Fruit fly (Drosophila melanogaster) whole organism, wandering third instar larva: ENCODE measurements around the gene Bet3.

Source experiments
- Abd-B ChIP-seq: fragments of >200 bp; optimal IDR thresholded peaks from 2 replicates; lab custom pipeline; 2017; ENCODE audit warnings: missing biosample characterization, missing genetic modification characterization
- CG9705 ChIP-seq: fragments of 200-800 bp; sonication (Bioruptor generic); optimal IDR thresholded peaks from 2 replicates; lab custom pipeline; 2018; ENCODE audit warnings: missing biosample characterization, mild to moderate bottlenecking, missing genetic modification characterization
- CrebA ChIP-seq: fragments of 200-800 bp; sonication (Bioruptor generic); optimal IDR thresholded peaks from 2 replicates; lab custom pipeline; 2016; ENCODE audit warnings: missing biosample characterization, mild to moderate bottlenecking, missing genetic modification characterization, borderline replicate concordance
- Dfd ChIP-seq: fragments of >200 bp; optimal IDR thresholded peaks from 2 replicates; lab custom pipeline; 2017; ENCODE audit warnings: missing biosample characterization, missing genetic modification characterization
- GATAd ChIP-seq: sonication (Bioruptor generic); optimal IDR thresholded peaks from 2 replicates; lab custom pipeline; 2016; ENCODE audit warnings: missing biosample characterization, missing genetic modification characterization
- HLH106 ChIP-seq: fragments of 200-800 bp; optimal IDR thresholded peaks from 3 replicates; lab custom pipeline; 2019; ENCODE audit warnings: missing biosample characterization, mild to moderate bottlenecking, missing genetic modification characterization, moderate library complexity
- Hnf4 ChIP-seq: fragments of 200-800 bp; sonication (Bioruptor generic); optimal IDR thresholded peaks from 2 replicates; lab custom pipeline; 2016; ENCODE audit warnings: missing biosample characterization, mild to moderate bottlenecking, missing genetic modification characterization
- Hr78 ChIP-seq: fragments of >200 bp; optimal IDR thresholded peaks from 2 replicates; lab custom pipeline; 2017; ENCODE audit warnings: missing biosample characterization, missing genetic modification characterization
- Hr83 ChIP-seq: fragments of 200-300 bp; sonication (Bioruptor generic); optimal IDR thresholded peaks from 2 replicates; lab custom pipeline; 2016; ENCODE audit warnings: missing biosample characterization, mild to moderate bottlenecking, missing genetic modification characterization, moderate library complexity; ENCODE audit not compliant: poor library complexity, severe bottlenecking
- Rel ChIP-seq, 2 experiments: fragments of 200-800 bp; sonication (Bioruptor generic) in 1 of 2; optimal IDR thresholded peaks; 2 replicates in 1 of 2; 3 replicates in 1 of 2; lab custom pipeline; 2016 to 2019; ENCODE audit warnings: mild to moderate bottlenecking in 2 of 2, missing biosample characterization in 2 of 2, missing genetic modification characterization in 2 of 2, moderate library complexity in 1 of 2
- Sp1 ChIP-seq: fragments of 200-800 bp; sonication (Bioruptor generic); optimal IDR thresholded peaks from 3 replicates; lab custom pipeline; 2019; ENCODE audit warnings: missing biosample characterization, mild to moderate bottlenecking, missing genetic modification characterization, moderate library complexity
- br ChIP-seq: fragments of 200-800 bp; sonication (Bioruptor generic); optimal IDR thresholded peaks from 2 replicates; lab custom pipeline; 2016; ENCODE audit warnings: missing biosample characterization, missing genetic modification characterization
- brk ChIP-seq: fragments of 200-800 bp; sonication (Bioruptor generic); optimal IDR thresholded peaks from 2 replicates; lab custom pipeline; 2016; ENCODE audit warnings: missing biosample characterization, mild to moderate bottlenecking, missing genetic modification characterization
- dl ChIP-seq, 2 experiments: fragments of 175-275, 200-275 bp in 1 of 2; fragments of 200-275 bp in 1 of 2; sonication (Bioruptor generic); optimal IDR thresholded peaks; lab custom pipeline; 2018; ENCODE audit warnings: mild to moderate bottlenecking in 2 of 2, missing biosample characterization in 2 of 2, missing genetic modification characterization in 2 of 2, moderate library complexity in 2 of 2; ENCODE audit not compliant: partially characterized antibody in 2 of 2, insufficient read depth in 1 of 2
- dmrt93B ChIP-seq: fragments of 200-800 bp; sonication (Bioruptor generic); optimal IDR thresholded peaks from 2 replicates; lab custom pipeline; 2018; ENCODE audit warnings: missing biosample characterization, mild to moderate bottlenecking, missing genetic modification characterization
- ey ChIP-seq: fragments of 200-800 bp; sonication (Bioruptor generic); optimal IDR thresholded peaks from 2 replicates; lab custom pipeline; 2016; ENCODE audit warnings: missing biosample characterization, missing genetic modification characterization
- foxo ChIP-seq, 2 experiments: fragments of 200-800 bp; sonication (Bioruptor generic); optimal IDR thresholded peaks; 2 replicates in 1 of 2; 3 replicates in 1 of 2; lab custom pipeline; 2016 to 2017; ENCODE audit warnings: missing biosample characterization in 2 of 2, missing genetic modification characterization in 2 of 2
- fru ChIP-seq: fragments of 200-800 bp; sonication (Bioruptor generic); optimal IDR thresholded peaks from 3 replicates; lab custom pipeline; 2016; ENCODE audit warnings: missing biosample characterization, mild to moderate bottlenecking, missing genetic modification characterization
- h ChIP-seq: fragments of 200-800 bp; sonication (Bioruptor generic); optimal IDR thresholded peaks from 3 replicates; lab custom pipeline; 2016; ENCODE audit warnings: missing biosample characterization, mild to moderate bottlenecking, missing genetic modification characterization
- jim ChIP-seq: fragments of 175-275, 200-325 bp; sonication (Bioruptor generic); optimal IDR thresholded peaks from 2 replicates; lab custom pipeline; 2016; ENCODE audit warnings: missing biosample characterization, mild to moderate bottlenecking, missing genetic modification characterization
- lola ChIP-seq: fragments of >200 bp; optimal IDR thresholded peaks from 2 replicates; lab custom pipeline; 2017; ENCODE audit warnings: missing biosample characterization, missing genetic modification characterization
- pan ChIP-seq: fragments of >200 bp; optimal IDR thresholded peaks from 2 replicates; lab custom pipeline; 2017
- psq ChIP-seq: fragments of 200-800 bp; sonication (Bioruptor generic); optimal IDR thresholded peaks from 3 replicates; lab custom pipeline; 2017; ENCODE audit warnings: missing biosample characterization, mild to moderate bottlenecking, missing genetic modification characterization, moderate library complexity
- rgr ChIP-seq: fragments of 200-800 bp; sonication (Bioruptor generic); optimal IDR thresholded peaks from 3 replicates; lab custom pipeline; 2016; ENCODE audit warnings: missing biosample characterization, mild to moderate bottlenecking, missing genetic modification characterization
- sage ChIP-seq: fragments of 200-800 bp; sonication (Bioruptor generic); optimal IDR thresholded peaks from 2 replicates; lab custom pipeline; 2016; ENCODE audit warnings: missing biosample characterization, mild to moderate bottlenecking, missing genetic modification characterization
- sv ChIP-seq: fragments of 200-800 bp; sonication (Bioruptor generic); optimal IDR thresholded peaks from 3 replicates; lab custom pipeline; 2016; ENCODE audit warnings: missing biosample characterization, missing genetic modification characterization
- tai ChIP-seq: sonication (Bioruptor generic); optimal IDR thresholded peaks from 2 replicates; lab custom pipeline; 2016; ENCODE audit warnings: missing biosample characterization, missing genetic modification characterization
- usp ChIP-seq: fragments of >200 bp; optimal IDR thresholded peaks from 2 replicates; lab custom pipeline; 2017; ENCODE audit warnings: missing biosample characterization, missing genetic modification characterization
- woc ChIP-seq: sonication (Bioruptor generic); optimal IDR thresholded peaks from 2 replicates; lab custom pipeline; 2016; ENCODE audit warnings: missing biosample characterization, mild to moderate bottlenecking, missing genetic modification characterization

Bet3 gene

dm6 chr3L:9451522-9452118 is 9.6 kb upstream of the Bet3 start, which contains the start of the genes CG3448 and ghi (continued):
- no peak for TF ChIP-seq dl (GFP tag; optimal IDR thresholded peaks at IDR 0.05; lab: Kevin White, UChicago; ENCODE audit: insufficient read depth in 1 of 2, partially characterized antibody in 2 of 2)
- TF ChIP-seq brk (GFP tag; lab: Kevin White, UChicago) = no peak
- peak; percentile 4 for TF ChIP-seq sv (GFP tag; lab: Kevin White, UChicago)
- no peak for TF ChIP-seq dmrt93B
- TF ChIP-seq rgr (GFP tag; lab: Kevin White, UChicago) = peak; percentile 67
- peak in 1 of 2 experiments; percentile 80 for TF ChIP-seq foxo (GFP tag; optimal IDR thresholded peaks at IDR 0.05; lab: Kevin White, UChicago)
- peak; percentile 76 for TF ChIP-seq Sp1 (GFP tag; lab: Kevin White, UChicago)

- peak; percentile 49 for TF ChIP-seq fru
- peak; percentile 25 for TF ChIP-seq br (GFP tag; lab: Kevin White, UChicago)
- peak; percentile 16 for TF ChIP-seq Hnf4 (GFP tag; lab: Kevin White, UChicago)
- no peak for TF ChIP-seq sage
- peak; percentile 26 for TF ChIP-seq ey (GFP tag; lab: Kevin White, UChicago)
- TF ChIP-seq h (GFP tag; lab: Kevin White, UChicago) = peak; percentile 45
- TF ChIP-seq psq (GFP tag; lab: Kevin White, UChicago) = peak; percentile 62
- TF ChIP-seq Sp1 (GFP tag; lab: Kevin White, UChicago) = no peak
- no peak for TF ChIP-seq dmrt93B
- peak; percentile 12 to 61 for TF ChIP-seq foxo (GFP tag; optimal IDR thresholded peaks at IDR 0.05; lab: Kevin White, UChicago)
Measured at dm6 chr3L:9447239-9447777, 5.2 kb upstream of the Bet3 start.

- TF ChIP-seq sv (GFP tag; lab: Kevin White, UChicago) (no peak), Hr83 (no peak), woc (GFP tag; lab: Kevin White, UChicago) (no peak), ey (GFP tag; lab: Kevin White, UChicago) (peak; percentile 9), rgr (GFP tag; lab: Kevin White, UChicago) (peak; percentile 36), Rel (GFP tag; optimal IDR thresholded peaks at IDR 0.05; lab: Kevin White, UChicago) (no peak), Rel (tag; optimal IDR thresholded peaks at IDR 0.05; lab: Kevin White, UChicago) (peak; percentile 61), jim (peak; percentile 63), CG9705 (GFP tag; lab: Kevin White, UChicago) (peak; percentile 12), lola (GFP tag; lab: Kevin White, UChicago) (no peak), Hnf4 (GFP tag; lab: Kevin White, UChicago) (peak; percentile 26), pan (lab: Kevin White, UChicago) (no peak), sage (peak; percentile 28), CrebA (GFP tag; lab: Kevin White, UChicago) (no peak), fru (peak; percentile 32), foxo (GFP tag; optimal IDR thresholded peaks at IDR 0.05; lab: Kevin White, UChicago) (peak in 1 of 2 experiments; percentile 38), Sp1 (GFP tag; lab: Kevin White, UChicago) (peak; percentile 53), brk (GFP tag; lab: Kevin White, UChicago) (peak; percentile 41), HLH106 (tag; lab: Kevin White, UChicago) (peak; percentile 56)
Measured at dm6 chr3L:9446731-9447238, 4.7 kb upstream of the Bet3 start, which contains the start of gene CG3529. TSS of gene CG3529 (plus strand) at chr3L:9446864.

dm6 chr3L:9442625-9443282 is 687 bp upstream of the Bet3 start, which contains the start of gene Srg3:
TSS of gene Srg3 (plus strand) at chr3L:9443232.
- TF ChIP-seq usp (no peak), dl (GFP tag; optimal IDR thresholded peaks at IDR 0.05; lab: Kevin White, UChicago; ENCODE audit: insufficient read depth in 1 of 2, partially characterized antibody in 2 of 2) (no peak), foxo (GFP tag; optimal IDR thresholded peaks at IDR 0.05; lab: Kevin White, UChicago) (no peak), h (GFP tag; lab: Kevin White, UChicago) (no peak), ey (GFP tag; lab: Kevin White, UChicago) (no peak), rgr (GFP tag; lab: Kevin White, UChicago) (no peak), fru (no peak), GATAd (no peak), Hr83 (no peak), tai (GFP tag; lab: Kevin White, UChicago) (no peak), Sp1 (GFP tag; lab: Kevin White, UChicago) (no peak), dmrt93B (no peak), Abd-B (GFP tag; lab: Kevin White, UChicago) (no peak), Hr78 (no peak), Dfd (GFP tag; lab: Kevin White, UChicago) (no peak), HLH106 (tag; lab: Kevin White, UChicago) (no peak)
